Worm (Caenorhabditis elegans) whole organism, early embryonic: ENCODE data around the gene C50B8.6.

Source experiments
- B0310.2 ChIP-seq: sonication (generic microtip); optimal IDR thresholded peaks from 2 replicates; lab custom pipeline; 2016; ENCODE audit warnings: mild to moderate bottlenecking, missing genetic modification characterization, missing compliant biosample characterization
- F13C5.2 ChIP-seq: sonication (generic microtip); optimal IDR thresholded peaks from 2 replicates; lab custom pipeline; 2017; ENCODE audit warnings: mild to moderate bottlenecking, missing genetic modification characterization, inconsistent platforms, missing compliant biosample characterization
- aly-1 ChIP-seq: sonication (generic microtip); optimal IDR thresholded peaks from 2 replicates; lab custom pipeline; 2016; ENCODE audit warnings: missing genetic modification characterization, missing compliant biosample characterization
- ama-1 ChIP-seq: fragments of 150-350 bp; optimal IDR thresholded peaks from 2 replicates; lab custom pipeline; 2014
- ceh-13 ChIP-seq: fragments of 200-800 bp; sonication (Bioruptor generic); optimal IDR thresholded peaks from 2 replicates; lab custom pipeline; 2018; ENCODE audit warnings: mild to moderate bottlenecking, missing genetic modification characterization, missing compliant biosample characterization
- ceh-36 ChIP-seq: sonication (generic microtip); optimal IDR thresholded peaks from 2 replicates; lab custom pipeline; 2016; ENCODE audit warnings: missing genetic modification characterization, inconsistent platforms, missing compliant biosample characterization
- ets-7 ChIP-seq: sonication (generic microtip); optimal IDR thresholded peaks from 2 replicates; lab custom pipeline; 2016; ENCODE audit warnings: missing genotype, missing genetic modification characterization, missing compliant biosample characterization
- flt-1 ChIP-seq: fragments of 200-800 bp; sonication (Bioruptor generic); IDR thresholded peaks from 2 replicates; pipeline ENCODE4 v1.3.6; 2022; ENCODE audit warnings: missing genetic modification characterization, missing compliant biosample characterization
- hmbx-1 ChIP-seq: sonication (generic microtip); optimal IDR thresholded peaks from 2 replicates; lab custom pipeline; 2016; ENCODE audit warnings: mild to moderate bottlenecking, missing genetic modification characterization, missing compliant biosample characterization
- hmg-4 ChIP-seq: fragments of 200-800 bp; sonication (Bioruptor generic); optimal IDR thresholded peaks from 2 replicates; lab custom pipeline; 2018; ENCODE audit warnings: mild to moderate bottlenecking, missing genetic modification characterization, missing compliant biosample characterization
- hnd-1 ChIP-seq: sonication (generic microtip); optimal IDR thresholded peaks from 2 replicates; lab custom pipeline; 2016; ENCODE audit warnings: missing genetic modification characterization, missing compliant biosample characterization
- pes-1 ChIP-seq: fragments of 200-800 bp; sonication (Bioruptor generic); IDR thresholded peaks from 2 replicates; pipeline ENCODE4 v1.3.6; 2022; ENCODE audit warnings: missing genetic modification reagents, missing genetic modification characterization, missing compliant biosample characterization
- scrt-1 ChIP-seq: fragments of 200-800 bp; sonication (Bioruptor generic); IDR thresholded peaks from 2 replicates; pipeline ENCODE4 v1.3.6; 2022; ENCODE audit warnings: missing genetic modification characterization, missing compliant biosample characterization
- sea-1 ChIP-seq: fragments of 200-800 bp; sonication (Bioruptor generic); conservative IDR thresholded peaks from 2 replicates; pipeline ENCODE4 v1.3.6; 2022; ENCODE audit warnings: missing genetic modification characterization, missing compliant biosample characterization
- tbx-11 ChIP-seq: fragments of 200-800 bp; sonication (Bioruptor generic); IDR thresholded peaks from 2 replicates; pipeline ENCODE4 v1.3.6; 2022; ENCODE audit warnings: missing genetic modification characterization, missing compliant biosample characterization
- tbx-37 ChIP-seq: fragments of 200-800 bp; sonication (Bioruptor generic); conservative IDR thresholded peaks from 2 replicates; pipeline ENCODE4 v1.3.6; 2022; ENCODE audit warnings: missing genetic modification reagents, missing genetic modification characterization, missing compliant biosample characterization
- tra-4 ChIP-seq: sonication (generic microtip); optimal IDR thresholded peaks from 2 replicates; lab custom pipeline; 2017; ENCODE audit warnings: missing genetic modification characterization, missing compliant biosample characterization

The C50B8.6 gene

DNA sequence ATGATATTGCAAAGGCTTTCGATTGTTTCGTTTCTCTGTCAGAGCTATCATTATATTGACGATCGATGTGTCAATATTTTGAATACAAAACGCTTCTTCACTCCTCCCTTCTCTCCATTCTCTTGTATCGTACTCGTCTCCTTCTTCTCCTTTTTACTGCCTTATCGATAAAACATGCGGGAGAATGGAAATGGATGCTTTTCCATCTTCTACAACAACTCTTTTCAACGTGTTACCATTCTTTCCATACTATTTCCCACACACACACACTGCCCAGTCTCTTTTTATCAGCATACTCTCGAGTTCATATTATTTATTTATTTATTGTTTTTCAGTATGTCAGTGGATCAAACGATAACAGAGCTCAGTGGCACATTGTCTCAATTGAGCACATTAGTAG lies at the start of gene C50B8.6:
TSS of gene C50B8.6 (plus strand) at position 336 of the 400 bp plus-strand sequence.
- TF ChIP-seq B0310.2 (tag; lab: Kevin White, UChicago): no peak
- no peak for TF ChIP-seq flt-1

ce11 chrV:13529165-13529564 lies 49.6 kb upstream of the C50B8.6 start:
- TF ChIP-seq hmg-4 (GFP tag; lab: Kevin White, UChicago): no peak
- TF ChIP-seq F13C5.2: no peak
- no peak for TF ChIP-seq ets-7 (tag; lab: Kevin White, UChicago)
- TF ChIP-seq tbx-37 (GFP tag; lab: Robert Waterston, UW): no peak
- no peak for TF ChIP-seq hmbx-1 (tag; lab: Kevin White, UChicago)
- TF ChIP-seq tbx-11 (GFP tag; lab: Robert Waterston, UW): no peak
- TF ChIP-seq ceh-13: no peak
- TF ChIP-seq B0310.2 (tag; lab: Kevin White, UChicago): no peak
- no peak for TF ChIP-seq hnd-1 (tag; lab: Kevin White, UChicago)
- TF ChIP-seq aly-1: no peak
- no peak for TF ChIP-seq ama-1 (lab: Kevin White, UChicago)
- TF ChIP-seq ceh-36 (tag; lab: Kevin White, UChicago): no peak
- TF ChIP-seq pes-1 (GFP tag; lab: Robert Waterston, UW): no peak
- TF ChIP-seq flt-1: no peak
- TF ChIP-seq scrt-1: no peak
- no peak for TF ChIP-seq sea-1 (GFP tag; lab: Robert Waterston, UW)

- TF ChIP-seq tra-4 (tag; lab: Kevin White, UChicago) (no peak), flt-1 (no peak), scrt-1 (no peak), ama-1 (lab: Kevin White, UChicago) (no peak), ceh-36 (tag; lab: Kevin White, UChicago) (no peak), tbx-11 (GFP tag; lab: Robert Waterston, UW) (no peak), F13C5.2 (no peak), B0310.2 (tag; lab: Kevin White, UChicago) (no peak), hmg-4 (GFP tag; lab: Kevin White, UChicago) (no peak), tbx-37 (GFP tag; lab: Robert Waterston, UW) (no peak), ceh-13 (no peak), hnd-1 (tag; lab: Kevin White, UChicago) (no peak), ets-7 (tag; lab: Kevin White, UChicago) (no peak)
These were observed 48.1 kb upstream of the C50B8.6 start, which contains the start of gene ttr-44 for ce11 chrV:13530698-13531097. Gene ttr-44 (minus strand): TSS chrV:13530744.

DNA sequence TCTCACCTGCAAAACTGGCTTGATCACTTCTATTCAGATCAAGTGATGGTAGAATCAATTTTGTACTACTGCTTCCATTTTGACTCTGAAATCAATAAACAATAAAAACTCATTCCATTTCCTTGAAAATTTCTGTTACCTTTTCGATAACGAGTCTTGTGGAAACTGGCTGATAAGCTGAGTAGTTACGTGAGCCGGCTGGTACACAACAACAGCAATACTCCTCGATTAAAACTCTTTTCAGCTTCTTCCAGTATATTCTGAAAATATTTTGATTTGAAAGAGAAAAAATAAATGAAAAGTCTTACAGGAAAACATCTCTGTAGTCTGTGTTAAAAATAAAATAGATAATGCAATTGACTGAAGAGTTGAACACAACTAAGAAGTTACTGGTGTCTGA lies 46.3 kb upstream of the C50B8.6 start:
- TF ChIP-seq ets-7 (tag; lab: Kevin White, UChicago) (no peak), F13C5.2 (no peak), tbx-37 (GFP tag; lab: Robert Waterston, UW) (no peak), aly-1 (no peak), ceh-36 (tag; lab: Kevin White, UChicago) (no peak), hnd-1 (tag; lab: Kevin White, UChicago) (no peak), scrt-1 (no peak), B0310.2 (tag; lab: Kevin White, UChicago) (no peak), tbx-11 (GFP tag; lab: Robert Waterston, UW) (no peak), sea-1 (GFP tag; lab: Robert Waterston, UW) (no peak), tra-4 (tag; lab: Kevin White, UChicago) (no peak)

DNA sequence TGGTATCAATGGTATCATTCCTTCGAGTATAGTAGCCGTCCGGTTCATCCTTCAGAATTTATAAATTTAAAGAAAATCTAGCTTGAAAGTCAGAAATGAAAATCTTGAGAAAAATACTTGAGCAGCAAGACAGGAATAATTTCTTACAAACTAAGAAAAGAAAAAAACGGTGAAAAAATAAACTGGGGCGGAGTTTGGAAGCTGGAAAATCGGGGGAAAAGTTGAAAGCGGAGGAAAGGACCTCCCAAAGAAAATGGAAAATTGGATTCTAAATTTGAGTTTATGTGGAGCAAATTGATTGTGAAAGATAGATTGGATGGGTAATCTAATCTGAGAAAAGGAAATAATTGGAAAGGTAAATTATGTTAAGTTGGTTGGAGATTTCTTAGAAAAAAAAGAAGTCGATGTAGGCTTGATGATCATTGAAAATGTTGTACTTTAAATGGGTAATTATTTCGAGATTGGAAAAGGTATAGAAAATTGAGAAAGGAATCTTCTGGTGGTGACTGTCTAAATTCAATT lies 42.7 kb upstream of the C50B8.6 start, which contains the start of gene frpr-5:
TSS of gene frpr-5 (minus strand) at position 51 of the 522 bp plus-strand sequence.
- TF ChIP-seq sea-1 (GFP tag; lab: Robert Waterston, UW): no peak
- no peak for TF ChIP-seq ceh-36 (tag; lab: Kevin White, UChicago)
- TF ChIP-seq ets-7 (tag; lab: Kevin White, UChicago): no peak
- TF ChIP-seq tra-4 (tag; lab: Kevin White, UChicago): no peak
- no peak for TF ChIP-seq ama-1 (lab: Kevin White, UChicago)
- TF ChIP-seq F13C5.2: no peak
- no peak for TF ChIP-seq tbx-11 (GFP tag; lab: Robert Waterston, UW)
- TF ChIP-seq flt-1: no peak

ce11 chrV:13551601-13552000 lies 27.2 kb upstream of the C50B8.6 start, which contains the start of the genes C56A3.4 and C56A3.5:
Gene C56A3.4 (minus strand): TSS chrV:13551754.
Gene C56A3.5 (plus strand): TSS chrV:13551967.
- TF ChIP-seq aly-1 (no peak), sea-1 (GFP tag; lab: Robert Waterston, UW) (no peak), pes-1 (GFP tag; lab: Robert Waterston, UW) (no peak), B0310.2 (tag; lab: Kevin White, UChicago) (no peak), tra-4 (tag; lab: Kevin White, UChicago) (no peak), tbx-11 (GFP tag; lab: Robert Waterston, UW) (no peak), ceh-13 (no peak), hmbx-1 (tag; lab: Kevin White, UChicago) (no peak), ceh-36 (tag; lab: Kevin White, UChicago) (no peak), flt-1 (no peak), hmg-4 (GFP tag; lab: Kevin White, UChicago) (no peak), scrt-1 (no peak), F13C5.2 (no peak), tbx-37 (GFP tag; lab: Robert Waterston, UW) (no peak), hnd-1 (tag; lab: Kevin White, UChicago) (no peak)

DNA sequence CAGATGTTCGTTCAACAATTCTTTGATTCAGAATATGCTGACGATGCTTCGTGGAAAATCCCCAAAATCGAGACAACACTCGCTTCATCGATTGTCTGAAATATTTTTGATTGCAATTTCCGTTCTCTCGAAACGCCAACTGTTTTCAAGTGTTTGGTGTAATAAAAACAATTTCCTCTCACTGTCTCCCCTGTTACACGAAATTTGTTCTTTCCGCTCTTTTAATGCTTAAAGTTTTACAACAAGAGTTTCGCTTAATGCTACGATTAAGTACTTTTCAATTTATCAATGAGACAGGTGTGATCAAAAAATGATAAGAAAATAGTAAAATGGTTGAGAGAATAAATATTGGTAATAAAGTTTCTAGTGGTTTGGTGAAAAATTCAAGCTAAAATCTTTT lies 22.5 kb upstream of the C50B8.6 start, which contains the start of gene C56A3.6:
TSS of gene C56A3.6 (minus strand) at position 101 of the 400 bp plus-strand sequence.
- no peak for TF ChIP-seq ceh-13
- no peak for TF ChIP-seq F13C5.2
- TF ChIP-seq sea-1 (GFP tag; lab: Robert Waterston, UW): no peak
- TF ChIP-seq hmg-4 (GFP tag; lab: Kevin White, UChicago): no peak
- TF ChIP-seq pes-1 (GFP tag; lab: Robert Waterston, UW): no peak
- no peak for TF ChIP-seq hnd-1 (tag; lab: Kevin White, UChicago)
- no peak for TF ChIP-seq ama-1 (lab: Kevin White, UChicago)
- no peak for TF ChIP-seq tbx-11 (GFP tag; lab: Robert Waterston, UW)
- TF ChIP-seq hmbx-1 (tag; lab: Kevin White, UChicago): no peak
- TF ChIP-seq flt-1: no peak
- TF ChIP-seq scrt-1: no peak
- TF ChIP-seq ets-7 (tag; lab: Kevin White, UChicago): no peak
- TF ChIP-seq tbx-37 (GFP tag; lab: Robert Waterston, UW): no peak
- TF ChIP-seq B0310.2 (tag; lab: Kevin White, UChicago): no peak
- TF ChIP-seq aly-1: no peak
- TF ChIP-seq tra-4 (tag; lab: Kevin White, UChicago): no peak
- TF ChIP-seq ceh-36 (tag; lab: Kevin White, UChicago): no peak
